Worm (Caenorhabditis elegans) whole organism, L1 larva: ENCODE measurements around the gene fbxa-148.

Experiments
- C04F5.9 ChIP-seq: sonication (generic microtip); optimal IDR thresholded peaks from 2 replicates; lab custom pipeline; 2016; ENCODE audit warnings: missing genetic modification characterization, missing compliant biosample characterization
- F16B12.6 ChIP-seq: fragments of 150-350 bp; optimal IDR thresholded peaks from 2 replicates; lab custom pipeline; 2014; ENCODE audit warnings: missing biosample characterization, missing genetic modification characterization
- aly-2 ChIP-seq: fragments of 150-350 bp; optimal IDR thresholded peaks from 2 replicates; lab custom pipeline; 2014; ENCODE audit warnings: missing biosample characterization, missing genetic modification characterization
- blmp-1 ChIP-seq: fragments of 150-350 bp; optimal IDR thresholded peaks from 2 replicates; lab custom pipeline; 2014; ENCODE audit warnings: missing biosample characterization, missing genetic modification characterization
- dpl-1 ChIP-seq, 3 experiments: fragments of 150-350 bp in 2 of 3; sonication (generic microtip) in 1 of 3; optimal IDR thresholded peaks; 2 replicates each; lab custom pipeline; 2014 to 2017; ENCODE audit warnings: missing biosample characterization in 3 of 3, missing genetic modification characterization in 3 of 3, missing genetic modification reagents in 3 of 3
- dsc-1 ChIP-seq: sonication (generic microtip); optimal IDR thresholded peaks from 2 replicates; lab custom pipeline; 2016; ENCODE audit warnings: mild to moderate bottlenecking, missing genetic modification characterization, missing compliant biosample characterization
- egl-27 ChIP-seq, 2 experiments: fragments of 150-350 bp in 1 of 2; sonication (generic microtip); optimal IDR thresholded peaks; 3 replicates each; lab custom pipeline; 2017 to 2018; ENCODE audit warnings: missing biosample characterization in 2 of 2, missing genetic modification characterization in 2 of 2, missing genetic modification reagents in 2 of 2
- elt-3 ChIP-seq, 6 experiments: fragments of 150-350 bp in 1 of 6; sonication (generic microtip); optimal IDR thresholded peaks; 2 replicates each; lab custom pipeline; 2017 to 2018; ENCODE audit warnings: missing biosample characterization in 6 of 6, missing genetic modification characterization in 6 of 6, inconsistent platforms in 1 of 6
- grh-1 ChIP-seq: fragments of 200-800 bp; sonication (Bioruptor generic); IDR thresholded peaks from 2 replicates; pipeline ENCODE4 v1.3.6; 2022; ENCODE audit warnings: missing genetic modification reagents, missing genetic modification characterization, missing compliant biosample characterization
- hpl-2 ChIP-seq: fragments of 150-350 bp; optimal IDR thresholded peaks from 2 replicates; lab custom pipeline; 2014; ENCODE audit warnings: missing biosample characterization, missing genetic modification reagents, missing genetic modification characterization
- irx-1 ChIP-seq: sonication (generic microtip); optimal IDR thresholded peaks from 2 replicates; lab custom pipeline; 2016; ENCODE audit warnings: missing genetic modification characterization, missing compliant biosample characterization
- lir-3 ChIP-seq: sonication (generic microtip); optimal IDR thresholded peaks from 2 replicates; lab custom pipeline; 2016; ENCODE audit warnings: mild to moderate bottlenecking, missing genetic modification characterization, moderate library complexity, missing compliant biosample characterization; ENCODE audit not compliant: poor library complexity
- mef-2 ChIP-seq: fragments of 150-350 bp; optimal IDR thresholded peaks from 2 replicates; lab custom pipeline; 2014; ENCODE audit warnings: missing biosample characterization, missing genetic modification characterization
- nhr-20 ChIP-seq: sonication (generic microtip); optimal IDR thresholded peaks from 2 replicates; lab custom pipeline; 2016; ENCODE audit warnings: mild to moderate bottlenecking, missing genetic modification characterization, missing compliant biosample characterization
- nhr-28 ChIP-seq: fragments of 150-350 bp; optimal IDR thresholded peaks from 2 replicates; lab custom pipeline; 2014; ENCODE audit warnings: missing biosample characterization, missing genetic modification characterization
- nhr-90 ChIP-seq: sonication (generic microtip); optimal IDR thresholded peaks from 2 replicates; lab custom pipeline; 2016; ENCODE audit warnings: mild to moderate bottlenecking, missing genetic modification characterization, missing compliant biosample characterization; ENCODE audit not compliant: poor library complexity
- pag-3 ChIP-seq: sonication (generic microtip); optimal IDR thresholded peaks from 2 replicates; lab custom pipeline; 2017; ENCODE audit warnings: missing genetic modification characterization, mild to moderate bottlenecking, missing compliant biosample characterization, antibody characterized with exemption, borderline replicate concordance; ENCODE audit not compliant: insufficient read depth
- rnt-1 ChIP-seq: sonication (generic microtip); optimal IDR thresholded peaks from 2 replicates; lab custom pipeline; 2016; ENCODE audit warnings: mild to moderate bottlenecking, missing genetic modification characterization, moderate library complexity, missing compliant biosample characterization
- snpc-4 ChIP-seq: fragments of 150-350 bp; optimal IDR thresholded peaks from 2 replicates; lab custom pipeline; 2014; ENCODE audit warnings: missing biosample characterization, missing genetic modification characterization
- sox-4 ChIP-seq: sonication (generic microtip); optimal IDR thresholded peaks from 2 replicates; lab custom pipeline; 2016; ENCODE audit warnings: missing genetic modification characterization, missing compliant biosample characterization
- unc-62 ChIP-seq: fragments of 150-350 bp; optimal IDR thresholded peaks from 2 replicates; lab custom pipeline; 2014; ENCODE audit warnings: missing biosample characterization, missing genetic modification reagents, missing genetic modification characterization

The fbxa-148 gene

DNA sequence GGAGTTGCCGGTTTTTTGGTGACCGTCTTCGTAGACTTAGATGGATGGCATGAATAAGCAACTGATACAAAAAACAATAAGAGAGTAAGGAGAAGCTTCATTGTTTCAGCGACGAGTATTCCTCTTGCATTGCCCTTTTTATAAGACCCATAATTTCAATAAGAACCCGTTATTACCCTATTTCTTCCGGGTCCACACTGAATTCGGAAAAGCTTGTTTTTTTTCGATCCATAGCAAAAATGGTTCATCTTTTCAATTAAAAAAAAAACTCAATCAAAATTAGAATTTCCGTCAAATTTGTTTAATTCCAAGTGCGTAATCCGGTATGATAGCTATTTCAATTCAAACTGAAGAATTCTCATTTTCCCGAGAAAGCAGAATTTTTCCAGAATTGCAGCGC, 48.2 kb downstream of the fbxa-148 start, which contains the start of gene Y102A5C.40:
Y102A5C.40 (minus strand) TSS at position 101 of the 400 bp plus-strand sequence.
- TF ChIP-seq nhr-90 (tag; lab: Kevin White, UChicago) (no peak), blmp-1 (no peak), irx-1 (tag; lab: Kevin White, UChicago) (no peak), grh-1 (GFP tag; lab: Robert Waterston, UW) (no peak), nhr-28 (no peak), snpc-4 (tag; lab: Kevin White, UChicago) (no peak)
- TF ChIP-seq, all 84 proteins: peak for 0

DNA sequence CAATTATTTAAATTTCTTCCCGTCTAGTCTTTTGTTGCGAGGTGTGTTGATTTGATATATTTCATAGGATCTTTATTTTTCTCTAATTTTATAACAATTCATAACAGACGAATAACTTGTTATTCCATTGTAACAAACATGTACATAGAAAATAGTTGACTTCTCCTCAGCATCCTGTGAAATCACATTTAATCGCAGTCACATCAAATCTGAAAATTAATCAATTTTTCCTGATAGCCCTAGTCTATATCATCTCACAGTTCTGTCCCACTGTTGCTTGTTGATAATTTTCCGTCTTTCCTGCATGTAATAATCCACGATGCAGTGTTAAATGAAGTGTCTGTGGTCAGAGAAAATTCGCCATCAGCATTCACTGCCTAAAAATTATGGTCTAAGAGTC, 49.0 kb downstream of the fbxa-148 start:
- TF ChIP-seq nhr-20 (tag; lab: Kevin White, UChicago) (no peak), elt-3 (tag; optimal IDR thresholded peaks at IDR 0.05; lab: Kevin White, UChicago) (no peak), unc-62 (GFP tag; lab: Kevin White, UChicago) (no peak), hpl-2 (GFP tag; lab: Kevin White, UChicago) (no peak), sox-4 (tag; lab: Kevin White, UChicago) (no peak), egl-27 (tag; optimal IDR thresholded peaks at IDR 0.05; lab: Kevin White, UChicago) (no peak), pag-3 (tag; lab: Kevin White, UChicago) (no peak), F16B12.6 (tag; lab: Kevin White, UChicago) (no peak)

ce11 chrV:16988614-16989013, 49.8 kb downstream of the fbxa-148 start, which contains the start of gene Y102A5C.27:
Gene Y102A5C.27, minus strand, starts transcription at chrV:16988714.
- TF ChIP-seq mef-2 (tag; lab: Kevin White, UChicago): no peak
- no peak for TF ChIP-seq aly-2
- no peak for TF ChIP-seq egl-27 (tag; optimal IDR thresholded peaks at IDR 0.05; lab: Kevin White, UChicago)
- no peak for TF ChIP-seq C04F5.9 (tag; lab: Kevin White, UChicago)
- TF ChIP-seq nhr-20 (tag; lab: Kevin White, UChicago): no peak
- no peak for TF ChIP-seq rnt-1 (tag; lab: Kevin White, UChicago)
- TF ChIP-seq dpl-1 (GFP tag; optimal IDR thresholded peaks at IDR 0.05; lab: Kevin White, UChicago): no peak
- TF ChIP-seq dsc-1 (tag; lab: Kevin White, UChicago): no peak
- TF ChIP-seq lir-3 (tag; lab: Kevin White, UChicago): no peak
- TF ChIP-seq blmp-1: no peak
